Fruit fly (Drosophila melanogaster) whole organism: Measurements from ENCODE around the gene Nubp2.

ENCODE experiments used
- pan ChIP-seq: fragments of >200 bp; optimal IDR thresholded peaks from 2 replicates; lab custom pipeline; 2017
- psq ChIP-seq: fragments of >200 bp; optimal IDR thresholded peaks from 2 replicates; lab custom pipeline; 2017
- usp ChIP-seq: fragments of >200 bp; optimal IDR thresholded peaks from 2 replicates; lab custom pipeline; 2017; ENCODE audit warnings: missing biosample characterization, missing genetic modification characterization, mixed read lengths

dm6 chr3L:20570134-20570533 lies 43.8 kb downstream of the Nubp2 start:
- TF ChIP-seq psq = no peak
- no peak for TF ChIP-seq usp (GFP tag; lab: Kevin White, UChicago)
- TF ChIP-seq pan (lab: Kevin White, UChicago) = no peak
